Fruit fly (Drosophila melanogaster): ENCODE measurements around the gene CG14316.

Gene CG14316

dm6 chr3R:18156608-18157007 is 4.7 kb downstream of the CG14316 start:
- TF ChIP-seq insv (GFP tag; optimal IDR thresholded peaks at IDR 0.05) = peak in 1 of 2 experiments; percentile 87
- peak; percentile 77 for TF ChIP-seq phol (tag; optimal IDR thresholded peaks at IDR 0.05)
- no peak for TF ChIP-seq Kr (GFP tag; optimal IDR thresholded peaks at IDR 0.05)

DNA sequence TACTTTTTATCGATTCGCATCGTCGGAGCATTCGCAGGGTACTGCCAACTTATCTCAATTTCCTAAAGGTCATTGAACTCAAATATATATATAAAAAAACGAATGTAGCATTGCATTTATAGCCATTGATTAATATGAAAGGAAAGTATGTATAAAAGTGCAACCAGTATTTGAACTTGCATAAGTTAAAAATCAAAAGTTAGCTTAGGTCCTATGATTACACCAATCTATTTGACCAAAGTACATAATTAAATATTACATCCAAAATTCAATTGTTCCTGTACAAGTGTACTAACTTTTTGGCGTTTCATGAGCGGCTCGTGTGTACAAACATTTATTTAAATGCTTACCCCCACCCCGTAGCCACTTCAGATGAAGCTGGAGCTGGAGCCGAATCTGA is 5.5 kb downstream of the CG14316 start:
- 0 out of 2 replicates have a peak, but pooled peaks have one; percentile 14 for TF ChIP-seq ttk (GFP tag; IDR thresholded peaks at IDR 0.05)
- TF ChIP-seq p53 (GFP tag; optimal IDR thresholded peaks at IDR 0.05) = no peak
- TF ChIP-seq trem (tag; optimal IDR thresholded peaks at IDR 0.05) = peak; percentile 14
- no peak for TF ChIP-seq CG16779 (GFP tag; IDR thresholded peaks at IDR 0.05)
- no peak for TF ChIP-seq Oaz (GFP tag; IDR thresholded peaks at IDR 0.05)
- no peak for TF ChIP-seq CG13287 (GFP tag; IDR thresholded peaks at IDR 0.05; ENCODE audit: partially characterized antibody)
- no peak for TF ChIP-seq Dref (GFP tag; IDR thresholded peaks at IDR 0.05)

dm6 chr3R:18158401-18158800 is 6.5 kb downstream of the CG14316 start, which contains the start of gene CG14315:
TSS of gene CG14315 (plus strand) at chr3R:18158701.
- TF ChIP-seq CG11560 (tag; IDR thresholded peaks at IDR 0.05) (no peak), CG10267 (tag; optimal IDR thresholded peaks at IDR 0.05) (no peak), Gug (GFP tag; IDR thresholded peaks at IDR 0.05) (no peak), dysf (GFP tag; IDR thresholded peaks at IDR 0.05) (no peak), hb (GFP tag; IDR thresholded peaks at IDR 0.05; ENCODE audit: partially characterized antibody) (no peak), CG13287 (GFP tag; IDR thresholded peaks at IDR 0.05; ENCODE audit: partially characterized antibody) (no peak), onecut (GFP tag; IDR thresholded peaks at IDR 0.05) (no peak), sim (GFP tag; IDR thresholded peaks at IDR 0.05) (no peak), Oli (tag; optimal IDR thresholded peaks at IDR 0.05) (no peak), otp (GFP tag; IDR thresholded peaks at IDR 0.05) (no peak), run (tag; optimal IDR thresholded peaks at IDR 0.05) (no peak), pnt (GFP tag; optimal IDR thresholded peaks at IDR 0.05) (no peak), ash1 (GFP tag; optimal IDR thresholded peaks at IDR 0.05) (no peak), Dek (tag; optimal IDR thresholded peaks at IDR 0.05) (no peak), CG6654 (GFP tag; optimal IDR thresholded peaks at IDR 0.05) (no peak), B-H1 (GFP tag; IDR thresholded peaks at IDR 0.05) (no peak), CG14965 (GFP tag; optimal IDR thresholded peaks at IDR 0.05; ENCODE audit: borderline replicate concordance) (no peak), Hr51 (GFP tag; optimal IDR thresholded peaks at IDR 0.05) (no peak)

DNA sequence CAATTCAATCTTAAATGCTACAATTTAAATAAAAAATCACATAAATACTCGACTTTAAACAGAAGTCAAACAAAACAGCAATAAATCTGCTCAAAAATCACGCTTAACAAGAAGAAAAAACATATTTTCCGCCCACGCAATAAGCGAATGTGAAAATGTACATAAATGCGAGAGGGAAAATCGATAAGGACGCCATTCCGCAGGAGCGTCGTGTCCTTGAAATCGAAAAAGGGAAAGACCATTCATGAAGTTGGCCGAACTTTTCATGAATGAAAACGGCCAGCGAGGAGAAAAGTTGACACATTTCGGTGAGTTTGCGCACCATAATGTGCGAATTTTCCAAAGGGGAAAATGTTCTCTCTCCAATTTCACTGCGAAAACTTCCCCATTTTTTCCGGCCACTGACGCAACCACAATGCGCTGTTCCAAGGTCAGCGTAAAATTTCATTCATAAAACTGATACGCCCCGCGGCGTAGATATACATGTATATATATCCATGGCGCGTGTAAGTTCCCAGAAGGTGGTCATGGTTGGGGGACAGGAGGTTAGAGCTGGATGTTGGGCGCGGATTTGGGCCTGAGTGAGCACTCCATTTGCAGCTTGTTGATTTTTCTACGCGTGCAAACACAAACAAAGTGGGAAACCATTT is 8.4 kb downstream of the CG14316 start:
- TF ChIP-seq CG18262 (tag; optimal IDR thresholded peaks at IDR 0.05) (no peak), CG34422 (GFP tag; IDR thresholded peaks at IDR 0.05) (peak; percentile 40; the same call in 1 of the 3 replicates), hkb (optimal IDR thresholded peaks at IDR 0.05) (no peak), hkb (GFP tag; IDR thresholded peaks at IDR 0.05) (no peak), scrt (GFP tag; optimal IDR thresholded peaks at IDR 0.05) (peak; percentile 83), abd-A (tag; optimal IDR thresholded peaks at IDR 0.05) (peak; percentile 15), chinmo (GFP tag; IDR thresholded peaks at IDR 0.05; ENCODE audit: partially characterized antibody) (0 out of 4 replicates have a peak, but pooled peaks have one; percentile 16), Pdp1 (GFP tag; optimal IDR thresholded peaks at IDR 0.05) (peak in 1 of 2 experiments; percentile 37), Nf-YB (GFP tag; optimal IDR thresholded peaks at IDR 0.05) (no peak), Hey (tag; optimal IDR thresholded peaks at IDR 0.05) (peak; percentile 53), ap (GFP tag; IDR thresholded peaks at IDR 0.05) (no peak), CG8089 (GFP tag; optimal IDR thresholded peaks at IDR 0.05) (no peak), ERR (GFP tag; optimal IDR thresholded peaks at IDR 0.05) (no peak), Deaf1 (tag; optimal IDR thresholded peaks at IDR 0.05) (peak; percentile 45), ftz-f1 (GFP tag; optimal IDR thresholded peaks at IDR 0.05) (peak; percentile 68), Bgb (GFP tag; IDR thresholded peaks at IDR 0.05; ENCODE audit: partially characterized antibody) (0 out of 2 replicates have a peak, but pooled peaks have one; percentile 19), CG4854 (GFP tag; optimal IDR thresholded peaks at IDR 0.05) (no peak), CG13894 (tag; optimal IDR thresholded peaks at IDR 0.05) (peak; percentile 55), onecut (GFP tag; IDR thresholded peaks at IDR 0.05) (peak; percentile 97), CG18599 (GFP tag; optimal IDR thresholded peaks at IDR 0.05) (peak; percentile 42)

All from whole organism, embryonic.